Comparison of ENCODE assay signal across 1 fruit fly cellular context in genomic region chr2L:7624096-7624843, dm6.
A peak's percentile ranks its signal among the peaks of the same experiment; 100 is the strongest.
TF ChIP-seq lines count a peak whose summit lies in the region.

No protein-coding gene starts in this region.

TF ChIP-seq in whole organism, embryonic, 481 proteins besides CTCF, POLR2A, EP300 and RAD21 (continued from another document):
- TF ChIP-seq CG17361 (GFP tag; IDR thresholded peaks at IDR 0.05; lab: Robert Waterston, UW), result 0 out of 3 replicates have a peak, but pooled peaks have one; percentile 13
- TF ChIP-seq pho (GFP tag; optimal IDR thresholded peaks at IDR 0.05; lab: Kevin White, UChicago), result no peak
- TF ChIP-seq trem (tag; optimal IDR thresholded peaks at IDR 0.05; lab: Kevin White, UChicago), result peak; percentile 19
- no peak for TF ChIP-seq CG11085 (GFP tag; IDR thresholded peaks at IDR 0.05; lab: Robert Waterston, UW)
- peak; percentile 9 for TF ChIP-seq CG8924 (tag; optimal IDR thresholded peaks at IDR 0.05; lab: Kevin White, UChicago)
- peak; percentile 25 for TF ChIP-seq Ets65A (GFP tag; lab: Kevin White, UChicago)
- peak; percentile 25 for TF ChIP-seq CG7839 (tag; optimal IDR thresholded peaks at IDR 0.05; lab: Kevin White, UChicago)
- peak; percentile 33 for TF ChIP-seq CG15696 (tag; optimal IDR thresholded peaks at IDR 0.05; lab: Kevin White, UChicago)
- TF ChIP-seq Dp (GFP tag; optimal IDR thresholded peaks at IDR 0.05; lab: Kevin White, UChicago), result no peak
- TF ChIP-seq dmrt11E (tag; optimal IDR thresholded peaks at IDR 0.05; lab: Kevin White, UChicago), result peak; percentile 62
- no peak for TF ChIP-seq Nf-YB (GFP tag; optimal IDR thresholded peaks at IDR 0.05; lab: Kevin White, UChicago)
- TF ChIP-seq CG10959 (GFP tag; IDR thresholded peaks at IDR 0.05; lab: Robert Waterston, UW), result 0 out of 2 replicates have a peak, but pooled peaks have one; percentile 14
- peak in 1 of 3 experiments; percentile 69 for TF ChIP-seq lola (GFP tag; optimal IDR thresholded peaks at IDR 0.05; lab: Kevin White, UChicago)
- TF ChIP-seq sob (GFP tag; IDR thresholded peaks at IDR 0.05; lab: Robert Waterston, UW), result no peak
- peak; percentile 12 for TF ChIP-seq CG6254 (GFP tag; optimal IDR thresholded peaks at IDR 0.05; lab: Kevin White, UChicago)
- TF ChIP-seq CG2199 (GFP tag; IDR thresholded peaks at IDR 0.05; lab: Robert Waterston, UW), result 0 out of 3 replicates have a peak, but pooled peaks have one; percentile 46
- no peak for TF ChIP-seq HmgD (GFP tag; optimal IDR thresholded peaks at IDR 0.05; lab: Kevin White, UChicago)
